Fruit fly (Drosophila melanogaster): ENCODE data around the gene CG34404.

The CG34404 gene

dm6 chr3R:15319912-15320746 lies 47.3 kb downstream of the CG34404 start, which contains the start of the genes CG6276 and CG44040 (continued):
- TF ChIP-seq amos (GFP tag; IDR thresholded peaks at IDR 0.05; ENCODE audit: partially characterized antibody) (peak; percentile 19; the same call in 1 of the 2 replicates), CG12744 (GFP tag; optimal IDR thresholded peaks at IDR 0.05) (peak; percentile 34), Dfd (GFP tag; optimal IDR thresholded peaks at IDR 0.05) (no peak), CG3407 (GFP tag; optimal IDR thresholded peaks at IDR 0.05) (no peak), CG2129 (GFP tag; IDR thresholded peaks at IDR 0.05; ENCODE audit: partially characterized antibody) (no peak), CG13287 (GFP tag; IDR thresholded peaks at IDR 0.05; ENCODE audit: partially characterized antibody) (no peak; the same call in 1 of the 2 replicates), ato (GFP tag; IDR thresholded peaks at IDR 0.05; ENCODE audit: partially characterized antibody) (no peak), CG10321 (GFP tag; IDR thresholded peaks at IDR 0.05) (no peak), CG12219 (GFP tag; optimal IDR thresholded peaks at IDR 0.05) (peak; percentile 22), shn (GFP tag; optimal IDR thresholded peaks at IDR 0.05) (no peak), klu (GFP tag; IDR thresholded peaks at IDR 0.05) (0 out of 2 replicates have a peak, but pooled peaks have one; percentile 14), Taf1 (GFP tag; IDR thresholded peaks at IDR 0.05) (no peak), Drgx (GFP tag; IDR thresholded peaks at IDR 0.05) (peak; percentile 64), CG6854 (GFP tag; optimal IDR thresholded peaks at IDR 0.05) (no peak), ab (GFP tag; optimal IDR thresholded peaks at IDR 0.05) (no peak), bab2 (GFP tag; optimal IDR thresholded peaks at IDR 0.05) (peak; percentile 24), bigmax (GFP tag; optimal IDR thresholded peaks at IDR 0.05) (no peak), CG8290 (GFP tag; optimal IDR thresholded peaks at IDR 0.05) (no peak), CG8290 (tag; optimal IDR thresholded peaks at IDR 0.05) (peak; percentile 24 to 69), Sry-β (GFP tag; optimal IDR thresholded peaks at IDR 0.05) (no peak), CG13296 (GFP tag; optimal IDR thresholded peaks at IDR 0.05) (peak; percentile 43), gt (GFP tag; IDR thresholded peaks at IDR 0.05) (no peak), CTCF (GFP tag; optimal IDR thresholded peaks at IDR 0.05) (no peak), CG6272 (GFP tag; IDR thresholded peaks at IDR 0.05) (no peak), CG18619 (GFP tag; optimal IDR thresholded peaks at IDR 0.05) (peak; percentile 30), CG4820 (GFP tag; optimal IDR thresholded peaks at IDR 0.05) (peak; percentile 99), ERR (GFP tag; optimal IDR thresholded peaks at IDR 0.05) (no peak), pfk (GFP tag; optimal IDR thresholded peaks at IDR 0.05) (no peak), CG8359 (GFP tag; optimal IDR thresholded peaks at IDR 0.05; ENCODE audit: borderline replicate concordance) (no peak), tna (GFP tag; IDR thresholded peaks at IDR 0.05; ENCODE audit: partially characterized antibody) (no peak), B-H2 (GFP tag; optimal IDR thresholded peaks at IDR 0.05) (peak; percentile 45), CG12299 (tag; optimal IDR thresholded peaks at IDR 0.05) (peak; percentile 56), schlank (tag; optimal IDR thresholded peaks at IDR 0.05) (peak; percentile 6), D19A (tag; optimal IDR thresholded peaks at IDR 0.05) (peak; percentile 22), slp2 (GFP tag; optimal IDR thresholded peaks at IDR 0.05) (no peak), repo (GFP tag; optimal IDR thresholded peaks at IDR 0.05) (no peak), CG31224 (GFP tag; IDR thresholded peaks at IDR 0.05) (no peak), Stat92E (GFP tag; optimal IDR thresholded peaks at IDR 0.05) (no peak), trem (tag; optimal IDR thresholded peaks at IDR 0.05) (peak; percentile 27), Oli (tag; optimal IDR thresholded peaks at IDR 0.05) (peak; percentile 33), CG2116 (GFP tag; optimal IDR thresholded peaks at IDR 0.05) (peak; percentile 24), CG8944 (GFP tag; optimal IDR thresholded peaks at IDR 0.05) (peak; percentile 13), mld (GFP tag; IDR thresholded peaks at IDR 0.05; ENCODE audit: partially characterized antibody) (no peak), HmgZ (tag; optimal IDR thresholded peaks at IDR 0.05) (peak; percentile 23), tll (GFP tag; optimal IDR thresholded peaks at IDR 0.05) (no peak), CG9797 (GFP tag; optimal IDR thresholded peaks at IDR 0.05) (no peak), unpg (GFP tag; optimal IDR thresholded peaks at IDR 0.05) (peak; percentile 50), Trl (optimal IDR thresholded peaks at IDR 0.05) (no peak), Trl (GFP tag; optimal IDR thresholded peaks at IDR 0.05) (no peak), CG2120 (GFP tag; optimal IDR thresholded peaks at IDR 0.05) (peak; percentile 68)
